Worm (Caenorhabditis elegans) whole organism, early embryonic: ENCODE data around the gene ran-1.

Experiments used
- B0310.2 ChIP-seq: sonication (generic microtip); optimal IDR thresholded peaks from 2 replicates; lab custom pipeline; 2016; ENCODE audit warnings: mild to moderate bottlenecking, missing genetic modification characterization, missing compliant biosample characterization
- F13C5.2 ChIP-seq: sonication (generic microtip); optimal IDR thresholded peaks from 2 replicates; lab custom pipeline; 2017; ENCODE audit warnings: mild to moderate bottlenecking, missing genetic modification characterization, inconsistent platforms, missing compliant biosample characterization
- aly-1 ChIP-seq: sonication (generic microtip); optimal IDR thresholded peaks from 2 replicates; lab custom pipeline; 2016; ENCODE audit warnings: missing genetic modification characterization, missing compliant biosample characterization
- ama-1 ChIP-seq: fragments of 150-350 bp; optimal IDR thresholded peaks from 2 replicates; lab custom pipeline; 2014
- ceh-13 ChIP-seq: fragments of 200-800 bp; sonication (Bioruptor generic); optimal IDR thresholded peaks from 2 replicates; lab custom pipeline; 2018; ENCODE audit warnings: mild to moderate bottlenecking, missing genetic modification characterization, missing compliant biosample characterization
- ceh-36 ChIP-seq: sonication (generic microtip); optimal IDR thresholded peaks from 2 replicates; lab custom pipeline; 2016; ENCODE audit warnings: missing genetic modification characterization, inconsistent platforms, missing compliant biosample characterization
- ets-7 ChIP-seq: sonication (generic microtip); optimal IDR thresholded peaks from 2 replicates; lab custom pipeline; 2016; ENCODE audit warnings: missing genotype, missing genetic modification characterization, missing compliant biosample characterization
- flt-1 ChIP-seq: fragments of 200-800 bp; sonication (Bioruptor generic); IDR thresholded peaks from 2 replicates; pipeline ENCODE4 v1.3.6; 2022; ENCODE audit warnings: missing genetic modification characterization, missing compliant biosample characterization
- hmbx-1 ChIP-seq: sonication (generic microtip); optimal IDR thresholded peaks from 2 replicates; lab custom pipeline; 2016; ENCODE audit warnings: mild to moderate bottlenecking, missing genetic modification characterization, missing compliant biosample characterization
- hmg-4 ChIP-seq: fragments of 200-800 bp; sonication (Bioruptor generic); optimal IDR thresholded peaks from 2 replicates; lab custom pipeline; 2018; ENCODE audit warnings: mild to moderate bottlenecking, missing genetic modification characterization, missing compliant biosample characterization
- hnd-1 ChIP-seq: sonication (generic microtip); optimal IDR thresholded peaks from 2 replicates; lab custom pipeline; 2016; ENCODE audit warnings: missing genetic modification characterization, missing compliant biosample characterization
- pes-1 ChIP-seq: fragments of 200-800 bp; sonication (Bioruptor generic); IDR thresholded peaks from 2 replicates; pipeline ENCODE4 v1.3.6; 2022; ENCODE audit warnings: missing genetic modification reagents, missing genetic modification characterization, missing compliant biosample characterization
- scrt-1 ChIP-seq: fragments of 200-800 bp; sonication (Bioruptor generic); IDR thresholded peaks from 2 replicates; pipeline ENCODE4 v1.3.6; 2022; ENCODE audit warnings: missing genetic modification characterization, missing compliant biosample characterization
- sea-1 ChIP-seq: fragments of 200-800 bp; sonication (Bioruptor generic); conservative IDR thresholded peaks from 2 replicates; pipeline ENCODE4 v1.3.6; 2022; ENCODE audit warnings: missing genetic modification characterization, missing compliant biosample characterization
- tbx-11 ChIP-seq: fragments of 200-800 bp; sonication (Bioruptor generic); IDR thresholded peaks from 2 replicates; pipeline ENCODE4 v1.3.6; 2022; ENCODE audit warnings: missing genetic modification characterization, missing compliant biosample characterization
- tbx-37 ChIP-seq: fragments of 200-800 bp; sonication (Bioruptor generic); conservative IDR thresholded peaks from 2 replicates; pipeline ENCODE4 v1.3.6; 2022; ENCODE audit warnings: missing genetic modification reagents, missing genetic modification characterization, missing compliant biosample characterization
- tra-4 ChIP-seq: sonication (generic microtip); optimal IDR thresholded peaks from 2 replicates; lab custom pipeline; 2017; ENCODE audit warnings: missing genetic modification characterization, missing compliant biosample characterization

Gene ran-1

DNA sequence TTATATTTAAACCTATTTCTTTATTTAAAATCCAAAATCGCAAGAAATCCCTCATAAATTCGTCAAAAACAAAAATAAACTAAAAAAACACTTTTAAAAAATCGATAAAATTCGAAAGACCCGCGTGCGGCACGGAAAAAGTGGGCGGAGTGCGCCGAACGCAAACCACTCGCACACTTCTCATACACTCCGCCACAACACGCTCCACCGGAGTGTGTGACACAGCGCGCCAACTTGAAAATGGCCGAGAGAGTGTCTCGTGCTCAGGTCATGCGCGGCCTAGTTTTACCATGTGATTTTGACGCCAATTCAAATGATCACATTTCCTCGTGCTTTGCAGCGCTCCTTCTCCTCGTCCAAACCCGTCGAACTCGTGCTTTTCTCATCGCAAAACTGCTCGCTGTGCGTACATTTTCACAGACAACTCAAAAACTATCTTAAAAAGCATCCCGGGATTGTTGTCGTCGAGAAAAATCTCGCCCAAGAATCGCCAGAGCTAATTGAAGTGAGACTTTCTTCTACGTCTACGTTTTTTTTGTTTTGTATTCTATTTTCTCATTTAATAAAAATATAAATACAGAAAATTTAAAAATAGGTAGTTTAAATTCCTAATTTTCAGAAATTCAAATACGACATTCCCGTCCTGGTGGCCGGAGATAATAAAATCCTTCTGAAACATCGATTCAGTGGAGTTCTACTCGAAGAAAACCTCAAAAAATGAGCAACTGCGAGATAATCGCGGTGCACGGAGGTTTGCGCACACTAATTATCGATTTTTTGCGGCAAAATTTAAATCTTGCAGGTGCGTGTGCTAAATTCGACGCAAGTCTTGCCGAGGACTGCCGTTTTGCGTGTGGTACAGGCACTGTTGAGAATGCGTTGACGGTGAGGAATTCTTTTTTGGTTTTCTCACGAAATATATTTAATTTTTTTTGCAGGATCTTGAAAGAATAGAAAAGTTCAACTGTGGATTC, 11.8 kb upstream of the ran-1 start, which contains the start of gene tasp-1:
Gene tasp-1, plus strand, starts transcription at position 258 of the 974 bp plus-strand sequence.
- peak; percentile 66 for TF ChIP-seq ceh-13
- no peak for TF ChIP-seq ama-1
- TF ChIP-seq B0310.2: peak; percentile 67
- TF ChIP-seq flt-1 (GFP tag; lab: Robert Waterston, UW): peak; percentile 93
- TF ChIP-seq F13C5.2: peak; percentile 99
- TF ChIP-seq aly-1 (tag; lab: Kevin White, UChicago): peak; percentile 78
- TF ChIP-seq sea-1 (GFP tag; lab: Robert Waterston, UW): peak; percentile 96
- TF ChIP-seq tbx-37 (GFP tag; lab: Robert Waterston, UW): peak; percentile 89
- TF ChIP-seq hnd-1 (tag; lab: Kevin White, UChicago): peak; percentile 74
- peak; percentile 91 for TF ChIP-seq tbx-11
- peak; percentile 81 for TF ChIP-seq ceh-36 (tag; lab: Kevin White, UChicago)
- peak; percentile 85 for TF ChIP-seq scrt-1 (GFP tag; lab: Robert Waterston, UW)
- TF ChIP-seq tra-4: peak; percentile 70
- TF ChIP-seq hmbx-1 (tag; lab: Kevin White, UChicago): peak; percentile 75
- TF ChIP-seq pes-1 (GFP tag; lab: Robert Waterston, UW): peak; percentile 92
- TF ChIP-seq ets-7 (tag; lab: Kevin White, UChicago): peak; percentile 85
- peak; percentile 98 for TF ChIP-seq hmg-4 (GFP tag; lab: Kevin White, UChicago)

DNA sequence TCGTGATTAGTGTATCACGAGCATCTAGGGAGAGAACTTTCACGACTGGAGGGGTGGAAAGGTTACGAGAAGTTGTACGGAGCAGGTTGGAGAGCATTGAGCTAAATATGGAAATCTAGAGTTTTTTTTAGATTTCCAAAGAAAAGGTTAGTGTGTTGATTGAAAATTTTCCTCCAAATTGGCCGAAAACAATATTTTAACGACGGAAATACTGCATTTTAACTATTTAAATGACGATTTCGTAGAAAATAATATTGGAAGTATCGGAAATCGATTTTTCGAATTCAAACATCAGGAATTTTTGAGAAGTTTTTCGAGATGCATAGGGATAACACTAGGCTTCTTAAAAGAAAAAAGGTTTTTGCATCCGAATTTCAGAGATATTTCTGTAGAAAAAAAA, 10.9 kb upstream of the ran-1 start, which contains the start of gene K01G5.10:
Gene K01G5.10, minus strand, starts transcription at position 101 of the 400 bp plus-strand sequence.
- TF ChIP-seq ama-1 (no peak), tbx-37 (GFP tag; lab: Robert Waterston, UW) (no peak), B0310.2 (no peak), ceh-36 (tag; lab: Kevin White, UChicago) (no peak), pes-1 (GFP tag; lab: Robert Waterston, UW) (no peak), F13C5.2 (no peak), tbx-11 (no peak), hmg-4 (GFP tag; lab: Kevin White, UChicago) (no peak), flt-1 (GFP tag; lab: Robert Waterston, UW) (no peak), hmbx-1 (tag; lab: Kevin White, UChicago) (no peak), scrt-1 (GFP tag; lab: Robert Waterston, UW) (no peak), hnd-1 (tag; lab: Kevin White, UChicago) (no peak), aly-1 (tag; lab: Kevin White, UChicago) (no peak), ets-7 (tag; lab: Kevin White, UChicago) (no peak), sea-1 (GFP tag; lab: Robert Waterston, UW) (no peak), ceh-13 (no peak), tra-4 (no peak)

DNA sequence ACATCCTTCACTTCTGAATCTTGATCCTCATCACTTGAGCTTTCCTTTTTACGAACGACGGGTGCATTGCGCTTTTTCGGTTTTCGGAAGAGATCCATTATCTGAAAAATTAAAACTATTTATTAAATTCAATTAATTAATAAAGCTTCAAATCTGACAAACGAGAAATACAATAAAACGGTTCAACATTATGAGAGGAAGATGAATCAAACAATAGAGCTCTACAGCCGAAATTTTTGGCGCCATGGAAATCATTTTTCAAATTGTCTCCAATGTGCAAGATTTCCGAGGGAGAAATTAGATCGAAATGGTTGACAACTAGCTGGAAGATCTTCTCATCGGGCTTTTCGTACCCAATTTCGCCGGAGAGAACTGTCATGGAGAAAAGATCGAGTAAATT, 10.0 kb upstream of the ran-1 start, which contains the start of gene rnf-113:
Gene rnf-113, minus strand, starts transcription at position 101 of the 400 bp plus-strand sequence.
- no peak for TF ChIP-seq tra-4
- no peak for TF ChIP-seq ama-1
- TF ChIP-seq aly-1 (tag; lab: Kevin White, UChicago): no peak
- no peak for TF ChIP-seq hmg-4 (GFP tag; lab: Kevin White, UChicago)
- TF ChIP-seq tbx-11: no peak
- no peak for TF ChIP-seq ceh-13
- TF ChIP-seq hmbx-1 (tag; lab: Kevin White, UChicago): no peak
- TF ChIP-seq sea-1 (GFP tag; lab: Robert Waterston, UW): no peak
- TF ChIP-seq ceh-36 (tag; lab: Kevin White, UChicago): no peak
- TF ChIP-seq scrt-1 (GFP tag; lab: Robert Waterston, UW): no peak
- TF ChIP-seq flt-1 (GFP tag; lab: Robert Waterston, UW): no peak
- no peak for TF ChIP-seq tbx-37 (GFP tag; lab: Robert Waterston, UW)
- no peak for TF ChIP-seq pes-1 (GFP tag; lab: Robert Waterston, UW)
- TF ChIP-seq hnd-1 (tag; lab: Kevin White, UChicago): no peak
- TF ChIP-seq B0310.2: no peak
- TF ChIP-seq F13C5.2: no peak
- TF ChIP-seq ets-7 (tag; lab: Kevin White, UChicago): no peak

DNA sequence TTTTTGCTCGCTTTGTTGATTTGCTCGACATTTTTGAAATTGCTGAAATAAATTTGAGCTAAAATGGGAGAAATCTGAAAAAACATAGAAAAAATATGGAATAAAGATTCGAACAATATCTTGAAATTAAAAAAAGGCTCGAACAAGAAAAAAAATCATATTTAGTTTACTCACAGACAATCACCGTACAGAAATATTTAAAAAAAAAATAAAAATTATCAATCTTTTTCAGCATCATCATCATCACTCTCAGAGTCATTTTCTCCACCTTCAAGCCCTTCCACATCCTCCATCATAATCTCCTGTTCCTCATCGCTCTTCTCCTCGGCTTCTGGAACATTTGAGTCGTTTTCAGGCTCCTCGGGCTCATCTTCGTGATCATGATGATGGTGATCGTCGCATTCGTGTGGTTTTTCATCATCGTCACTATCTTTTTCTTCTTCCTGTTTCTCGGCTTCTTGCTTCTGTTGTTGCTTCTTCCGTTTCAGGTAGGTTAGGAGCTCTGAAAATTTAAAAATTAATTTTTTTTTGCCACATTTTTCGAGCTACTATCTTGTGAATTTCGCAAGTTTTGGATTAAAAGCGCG, 8.0 kb upstream of the ran-1 start, which contains the start of gene hpl-2:
Gene hpl-2, minus strand, starts transcription at position 51 of the 587 bp plus-strand sequence.
- TF ChIP-seq F13C5.2: no peak
- no peak for TF ChIP-seq scrt-1 (GFP tag; lab: Robert Waterston, UW)
- no peak for TF ChIP-seq ceh-13
- TF ChIP-seq sea-1 (GFP tag; lab: Robert Waterston, UW): no peak
- no peak for TF ChIP-seq tra-4
- TF ChIP-seq hmbx-1 (tag; lab: Kevin White, UChicago): no peak
- TF ChIP-seq ets-7 (tag; lab: Kevin White, UChicago): no peak

DNA sequence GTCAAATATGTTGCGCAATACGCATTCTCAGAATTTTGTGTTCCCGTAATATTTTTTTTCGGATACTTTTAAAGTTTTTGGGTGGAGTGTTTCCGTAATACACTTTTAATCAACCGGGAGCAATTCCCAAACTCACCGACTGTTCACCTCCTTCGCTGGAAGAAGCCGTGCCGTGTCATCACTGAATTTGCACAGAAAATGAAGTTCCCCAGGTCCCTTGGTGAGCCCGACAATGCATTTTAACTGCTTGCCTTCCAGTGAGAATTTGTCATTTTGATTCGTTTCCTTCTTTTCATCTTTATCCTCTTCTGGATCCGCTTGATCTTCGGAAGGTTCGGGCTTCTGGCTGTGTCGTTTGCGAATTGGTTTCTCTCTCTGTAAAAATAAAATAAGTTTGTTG, 6.9 kb upstream of the ran-1 start:
- no peak for TF ChIP-seq B0310.2

DNA sequence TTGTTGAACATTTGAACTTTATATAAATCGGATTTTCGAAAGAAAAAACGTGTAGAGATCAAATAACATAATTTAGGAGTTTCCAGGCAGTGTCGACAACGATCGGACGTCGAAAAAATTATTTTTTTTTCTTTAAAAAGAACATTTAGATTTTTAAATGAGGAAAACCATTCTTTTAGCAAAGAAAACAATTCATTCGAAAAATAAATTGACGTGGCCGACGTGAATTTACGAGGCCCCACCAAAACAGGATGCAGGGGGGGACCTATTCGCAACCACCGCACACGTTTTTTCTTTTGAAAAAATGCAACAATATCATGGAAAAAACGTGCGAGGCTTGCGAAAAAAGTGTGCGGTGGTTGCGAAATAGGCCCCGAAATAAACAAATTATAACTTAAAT, 2.5 kb upstream of the ran-1 start, which contains the start of gene enu-3.6:
Gene enu-3.6, plus strand, starts transcription at position 392 of the 400 bp plus-strand sequence.
- 0 out of 2 replicates have a peak, but pooled peaks have one; percentile 22 for TF ChIP-seq pes-1 (GFP tag; lab: Robert Waterston, UW)

DNA sequence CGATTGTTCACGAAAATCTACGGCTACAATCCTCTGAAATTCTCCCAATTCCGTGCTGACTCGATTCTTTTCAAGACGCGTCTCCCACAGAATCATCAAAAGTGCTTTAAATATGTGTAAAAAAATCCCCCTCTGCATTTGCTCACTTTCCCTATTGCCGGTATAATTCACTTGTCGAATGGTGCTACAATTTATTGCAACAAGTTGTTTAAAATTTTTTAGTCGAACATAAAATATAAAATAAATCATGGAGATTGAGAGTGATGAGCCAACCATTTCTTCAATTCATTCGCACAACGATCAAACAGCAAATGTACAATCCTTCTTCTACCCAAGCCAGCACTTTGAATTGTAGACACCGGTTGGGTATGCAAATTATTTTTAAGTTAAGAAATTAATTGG, 1.1 kb downstream of the ran-1 start:
- TF ChIP-seq ets-7 (tag; lab: Kevin White, UChicago) (no peak), aly-1 (tag; lab: Kevin White, UChicago) (no peak), B0310.2 (no peak), ceh-36 (tag; lab: Kevin White, UChicago) (no peak), sea-1 (GFP tag; lab: Robert Waterston, UW) (no peak), F13C5.2 (no peak), pes-1 (GFP tag; lab: Robert Waterston, UW) (no peak), tra-4 (no peak), hmbx-1 (tag; lab: Kevin White, UChicago) (no peak), tbx-11 (no peak), scrt-1 (GFP tag; lab: Robert Waterston, UW) (no peak), tbx-37 (GFP tag; lab: Robert Waterston, UW) (no peak), ama-1 (no peak), flt-1 (GFP tag; lab: Robert Waterston, UW) (no peak), hmg-4 (GFP tag; lab: Kevin White, UChicago) (no peak), hnd-1 (tag; lab: Kevin White, UChicago) (no peak), ceh-13 (no peak)
